Worm (Caenorhabditis elegans): ENCODE results near the gene Y38H6C.4.

- no peak for TF ChIP-seq unc-39 (tag; optimal IDR thresholded peaks at IDR 0.05)
- no peak for TF ChIP-seq C34F6.9 (tag; optimal IDR thresholded peaks at IDR 0.05)
- no peak for TF ChIP-seq blmp-1 (tag; optimal IDR thresholded peaks at IDR 0.05; ENCODE audit: insufficient read depth)
- no peak for TF ChIP-seq lin-11 (tag; optimal IDR thresholded peaks at IDR 0.05)
- no peak for TF ChIP-seq elt-3 (tag; optimal IDR thresholded peaks at IDR 0.05)
- TF ChIP-seq nhr-25 (tag; optimal IDR thresholded peaks at IDR 0.05) = no peak
- no peak for TF ChIP-seq Y55F3AM.14 (GFP tag; optimal IDR thresholded peaks at IDR 0.05)
- TF ChIP-seq aly-2 (tag; optimal IDR thresholded peaks at IDR 0.05) = no peak
Measured at ce11 chrV:20480790-20481189, 24.1 kb downstream of the Y38H6C.4 start.

Data from whole organism, L2 larva.